Fruit fly (Drosophila melanogaster): ENCODE results near the gene Ran.

The Ran gene

dm6 chrX:11108845-11109450, 39.6 kb downstream of the Ran start (continued):
- TF ChIP-seq mld (GFP tag; IDR thresholded peaks at IDR 0.05; ENCODE audit: partially characterized antibody) = no peak
- no peak for TF ChIP-seq ken (GFP tag; IDR thresholded peaks at IDR 0.05)
- TF ChIP-seq CkIIα-i1 (GFP tag; IDR thresholded peaks at IDR 0.05) = no peak
- no peak for TF ChIP-seq fd96Cb (tag; optimal IDR thresholded peaks at IDR 0.05)
- TF ChIP-seq CG8944 (GFP tag; optimal IDR thresholded peaks at IDR 0.05) = no peak
- no peak for TF ChIP-seq cad (GFP tag; optimal IDR thresholded peaks at IDR 0.05)
- no peak for TF ChIP-seq yki (optimal IDR thresholded peaks at IDR 0.05)
- TF ChIP-seq CG12391 (tag; optimal IDR thresholded peaks at IDR 0.05) = peak; percentile 23
- TF ChIP-seq Dll (GFP tag; IDR thresholded peaks at IDR 0.05; ENCODE audit: partially characterized antibody) = no peak
- no peak for TF ChIP-seq toy (GFP tag; IDR thresholded peaks at IDR 0.05)
- no peak for TF ChIP-seq tup (GFP tag; optimal IDR thresholded peaks at IDR 0.05)
- TF ChIP-seq CG8388 (GFP tag; optimal IDR thresholded peaks at IDR 0.05) = no peak
- no peak for TF ChIP-seq CG6813 (GFP tag; optimal IDR thresholded peaks at IDR 0.05)
- no peak for TF ChIP-seq Dbx (GFP tag; IDR thresholded peaks at IDR 0.05)
- no peak for TF ChIP-seq CG12299 (tag; optimal IDR thresholded peaks at IDR 0.05)
- no peak for TF ChIP-seq Antp (GFP tag; optimal IDR thresholded peaks at IDR 0.05)
- TF ChIP-seq mirr (GFP tag; optimal IDR thresholded peaks at IDR 0.05) = no peak
- peak; percentile 80 for TF ChIP-seq dm (GFP tag; optimal IDR thresholded peaks at IDR 0.05)
- TF ChIP-seq CG15514 (GFP tag; optimal IDR thresholded peaks at IDR 0.05) = no peak
- no peak for TF ChIP-seq Dp (GFP tag; optimal IDR thresholded peaks at IDR 0.05)
- no peak for TF ChIP-seq corto (GFP tag; optimal IDR thresholded peaks at IDR 0.05)
- no peak for TF ChIP-seq sug (tag; optimal IDR thresholded peaks at IDR 0.05)
- no peak for TF ChIP-seq CG7786 (GFP tag; optimal IDR thresholded peaks at IDR 0.05)
- TF ChIP-seq Ravus (GFP tag; IDR thresholded peaks at IDR 0.05) = no peak
- no peak for TF ChIP-seq Myb (GFP tag; optimal IDR thresholded peaks at IDR 0.05)
- no peak for TF ChIP-seq pzg (GFP tag; optimal IDR thresholded peaks at IDR 0.05)
- no peak for TF ChIP-seq jigr1 (GFP tag; IDR thresholded peaks at IDR 0.05)
- TF ChIP-seq ap (GFP tag; IDR thresholded peaks at IDR 0.05) = no peak
- no peak for TF ChIP-seq gro (GFP tag; optimal IDR thresholded peaks at IDR 0.05)
- TF ChIP-seq CG17912 (GFP tag; optimal IDR thresholded peaks at IDR 0.05) = no peak
- TF ChIP-seq CG14050 (GFP tag; IDR thresholded peaks at IDR 0.05) = no peak
- no peak for TF ChIP-seq CG8290 (GFP tag; optimal IDR thresholded peaks at IDR 0.05)
- peak in 1 of 2 experiments; percentile 16 for TF ChIP-seq CG8290 (tag; optimal IDR thresholded peaks at IDR 0.05)
- no peak for TF ChIP-seq Ssrp (tag; optimal IDR thresholded peaks at IDR 0.05)
- TF ChIP-seq mam (GFP tag; optimal IDR thresholded peaks at IDR 0.05) = no peak
- no peak for TF ChIP-seq Neu2 (GFP tag; optimal IDR thresholded peaks at IDR 0.05; ENCODE audit: borderline replicate concordance)
- TF ChIP-seq Pdp1 (GFP tag; optimal IDR thresholded peaks at IDR 0.05) = peak in 1 of 2 experiments; percentile 68
- no peak for TF ChIP-seq chif (GFP tag; optimal IDR thresholded peaks at IDR 0.05)
- no peak for TF ChIP-seq gcm (GFP tag; optimal IDR thresholded peaks at IDR 0.05)
- no peak for TF ChIP-seq crc (GFP tag; optimal IDR thresholded peaks at IDR 0.05)
- TF ChIP-seq Bgb (GFP tag; IDR thresholded peaks at IDR 0.05; ENCODE audit: partially characterized antibody) = no peak
- TF ChIP-seq CG10543 (GFP tag; optimal IDR thresholded peaks at IDR 0.05) = no peak
- TF ChIP-seq CG6854 (GFP tag; optimal IDR thresholded peaks at IDR 0.05) = no peak
- no peak for TF ChIP-seq Atf6 (GFP tag; IDR thresholded peaks at IDR 0.05)
- TF ChIP-seq CG34224 (GFP tag; IDR thresholded peaks at IDR 0.05; ENCODE audit: partially characterized antibody) = no peak
- TF ChIP-seq CG8089 (GFP tag; optimal IDR thresholded peaks at IDR 0.05) = no peak
- TF ChIP-seq tx (GFP tag; optimal IDR thresholded peaks at IDR 0.05) = no peak
- TF ChIP-seq Gsc (GFP tag; IDR thresholded peaks at IDR 0.05) = no peak
- no peak for TF ChIP-seq Dad (GFP tag; optimal IDR thresholded peaks at IDR 0.05)
- no peak for TF ChIP-seq CG7271 (tag; optimal IDR thresholded peaks at IDR 0.05)
- TF ChIP-seq pb (GFP tag; optimal IDR thresholded peaks at IDR 0.05) = no peak

Data from whole organism, embryonic.